Fruit fly (Drosophila melanogaster) whole organism: Measurements from ENCODE around the gene CG31627.

Experiments used
- CG8478 ChIP-seq: fragments of >200 bp; optimal IDR thresholded peaks from 2 replicates; lab custom pipeline; 2018; ENCODE audit warnings: inconsistent platforms
- Dll ChIP-seq: fragments of >200 bp; optimal IDR thresholded peaks from 2 replicates; lab custom pipeline; 2017
- EcR ChIP-seq, 2 experiments: fragments of >200 bp; optimal IDR thresholded peaks; 2 replicates each; lab custom pipeline; 2017; ENCODE audit warnings: missing biosample characterization in 2 of 2, missing genetic modification characterization in 2 of 2, missing genetic modification reagents in 2 of 2
- pan ChIP-seq: fragments of >200 bp; optimal IDR thresholded peaks from 2 replicates; lab custom pipeline; 2017
- psq ChIP-seq: fragments of >200 bp; optimal IDR thresholded peaks from 2 replicates; lab custom pipeline; 2017
- usp ChIP-seq: fragments of >200 bp; optimal IDR thresholded peaks from 2 replicates; lab custom pipeline; 2017; ENCODE audit warnings: missing biosample characterization, missing genetic modification characterization, mixed read lengths

CG31627 gene

dm6 chr2L:21172922-21173321 is at the start of gene CG31627:
Gene CG31627, plus strand, starts transcription at chr2L:21173222.
- TF ChIP-seq pan (no peak), Dll (no peak), CG8478 (no peak), psq (lab: Kevin White, UChicago) (no peak), usp (GFP tag; lab: Kevin White, UChicago) (no peak), EcR (GFP tag; optimal IDR thresholded peaks at IDR 0.05; lab: Kevin White, UChicago) (no peak)

dm6 chr2L:21135764-21136163 is 37.3 kb upstream of the CG31627 start:
- TF ChIP-seq psq (lab: Kevin White, UChicago) = no peak
- no peak for TF ChIP-seq EcR (GFP tag; optimal IDR thresholded peaks at IDR 0.05; lab: Kevin White, UChicago)
- no peak for TF ChIP-seq usp (GFP tag; lab: Kevin White, UChicago)
- TF ChIP-seq Dll = no peak
- TF ChIP-seq CG8478 = no peak
- no peak for TF ChIP-seq pan

- no peak for TF ChIP-seq CG8478
- no peak for TF ChIP-seq psq (lab: Kevin White, UChicago)
- no peak for TF ChIP-seq usp (GFP tag; lab: Kevin White, UChicago)
- TF ChIP-seq pan = no peak
- TF ChIP-seq Dll = no peak
- no peak for TF ChIP-seq EcR (GFP tag; optimal IDR thresholded peaks at IDR 0.05; lab: Kevin White, UChicago)
Measured at dm6 chr2L:21141714-21142500, 31.1 kb upstream of the CG31627 start, which contains the start of gene Dap160. Gene Dap160, minus strand, starts transcription at chr2L:21142347.

dm6 chr2L:21142501-21142849 is 30.5 kb upstream of the CG31627 start:
- no peak for TF ChIP-seq EcR (GFP tag; optimal IDR thresholded peaks at IDR 0.05; lab: Kevin White, UChicago)

dm6 chr2L:21142972-21143385 is 30.0 kb upstream of the CG31627 start, which contains the start of gene pths:
Gene pths, plus strand, starts transcription at chr2L:21143229.
- TF ChIP-seq CG8478 = no peak
- no peak for TF ChIP-seq psq (lab: Kevin White, UChicago)
- no peak for TF ChIP-seq Dll
- TF ChIP-seq usp (GFP tag; lab: Kevin White, UChicago) = no peak
- TF ChIP-seq EcR (GFP tag; optimal IDR thresholded peaks at IDR 0.05; lab: Kevin White, UChicago) = no peak
- no peak for TF ChIP-seq pan

- no peak for TF ChIP-seq usp (GFP tag; lab: Kevin White, UChicago)
- TF ChIP-seq EcR (GFP tag; optimal IDR thresholded peaks at IDR 0.05; lab: Kevin White, UChicago) = no peak
- no peak for TF ChIP-seq pan
- no peak for TF ChIP-seq psq (lab: Kevin White, UChicago)
- TF ChIP-seq Dll = no peak
- TF ChIP-seq CG8478 = no peak
Measured at dm6 chr2L:21148242-21148641, 24.8 kb upstream of the CG31627 start, which contains the start of gene del. Gene del, minus strand, starts transcription at chr2L:21148546.

- TF ChIP-seq usp (GFP tag; lab: Kevin White, UChicago) = no peak
- TF ChIP-seq CG8478 = no peak
- TF ChIP-seq EcR (GFP tag; optimal IDR thresholded peaks at IDR 0.05; lab: Kevin White, UChicago) = no peak
- no peak for TF ChIP-seq pan
- TF ChIP-seq psq (lab: Kevin White, UChicago) = no peak
- TF ChIP-seq Dll = no peak
Measured at dm6 chr2L:21149053-21149452, 24.0 kb upstream of the CG31627 start.

- TF ChIP-seq Dll (no peak), CG8478 (no peak), pan (no peak), usp (GFP tag; lab: Kevin White, UChicago) (no peak), psq (lab: Kevin White, UChicago) (no peak), EcR (GFP tag; optimal IDR thresholded peaks at IDR 0.05; lab: Kevin White, UChicago) (no peak)
Measured at dm6 chr2L:21153844-21154243, 19.2 kb upstream of the CG31627 start.

dm6 chr2L:21156156-21157040 is 16.6 kb upstream of the CG31627 start, which contains the start of the genes Mpp6 and E2f2:
Gene Mpp6, plus strand, starts transcription at chr2L:21156288.
Gene E2f2, minus strand, starts transcription at chr2L:21156749.
- TF ChIP-seq pan (no peak), usp (GFP tag; lab: Kevin White, UChicago) (no peak), psq (lab: Kevin White, UChicago) (peak; percentile 40), CG8478 (no peak), Dll (no peak), EcR (GFP tag; optimal IDR thresholded peaks at IDR 0.05; lab: Kevin White, UChicago) (no peak)

- TF ChIP-seq CG8478 (no peak), Dll (no peak), EcR (GFP tag; optimal IDR thresholded peaks at IDR 0.05; lab: Kevin White, UChicago) (no peak)
Measured at dm6 chr2L:21158554-21158953, 14.5 kb upstream of the CG31627 start, which contains the start of the genes Coq3 and Pld3. Gene Coq3, minus strand, starts transcription at chr2L:21158611. Gene Pld3, plus strand, starts transcription at chr2L:21158847.

dm6 chr2L:21162875-21163274 is 10.1 kb upstream of the CG31627 start, which contains the start of gene Nbr:
Gene Nbr, minus strand, starts transcription at chr2L:21163083.
- TF ChIP-seq CG8478 (no peak), EcR (GFP tag; optimal IDR thresholded peaks at IDR 0.05; lab: Kevin White, UChicago) (no peak), usp (GFP tag; lab: Kevin White, UChicago) (no peak), Dll (no peak), pan (no peak), psq (lab: Kevin White, UChicago) (no peak)

dm6 chr2L:21163311-21163842 is 9.6 kb upstream of the CG31627 start, which contains the start of gene Noc2:
Gene Noc2, plus strand, starts transcription at chr2L:21163641.
- TF ChIP-seq Dll = no peak
- TF ChIP-seq EcR (GFP tag; optimal IDR thresholded peaks at IDR 0.05; lab: Kevin White, UChicago) = no peak
- TF ChIP-seq CG8478 = no peak
- no peak for TF ChIP-seq psq (lab: Kevin White, UChicago)
- no peak for TF ChIP-seq pan
- TF ChIP-seq usp (GFP tag; lab: Kevin White, UChicago) = no peak
